Worm (Caenorhabditis elegans): Measurements from ENCODE around the gene tpp-2.

DNA sequence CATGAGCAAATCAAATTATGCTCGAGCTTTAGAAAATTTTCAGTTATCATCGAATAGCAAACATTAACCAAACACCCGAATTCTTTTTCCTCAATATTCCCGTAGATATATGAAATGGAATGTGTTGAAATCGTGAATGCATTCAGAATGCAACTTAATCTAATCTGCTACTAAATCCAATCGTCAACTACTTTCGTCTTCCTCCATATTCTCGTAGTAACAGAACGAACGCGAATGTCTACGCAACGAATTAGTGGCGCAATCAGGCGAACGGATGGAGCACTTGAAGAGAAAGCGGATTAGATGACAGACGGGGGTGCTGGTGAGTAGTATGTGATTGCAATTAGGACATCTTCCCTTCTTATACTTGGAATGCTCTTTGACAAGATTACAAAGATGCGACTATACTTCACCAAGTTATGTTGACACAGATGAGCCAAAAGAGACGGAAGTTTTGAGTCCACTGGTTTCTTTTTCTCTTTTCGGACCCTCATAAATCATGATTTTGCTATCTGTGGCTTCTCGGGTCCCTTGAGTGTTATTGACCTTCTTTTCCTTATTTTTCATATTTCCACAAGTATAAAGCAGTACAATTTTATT is 16.5 kb upstream of the tpp-2 start:
- TF ChIP-seq Y56A3A.18 (GFP tag; IDR thresholded peaks at IDR 0.05) = no peak
- TF ChIP-seq ccch-3 (GFP tag; optimal IDR thresholded peaks at IDR 0.05) = no peak
- TF ChIP-seq F49E8.2 (tag; optimal IDR thresholded peaks at IDR 0.05; ENCODE audit: insufficient read depth) = no peak
- no peak for TF ChIP-seq C06A6.2 (GFP tag; conservative IDR thresholded peaks at IDR 0.05)
- no peak for TF ChIP-seq B0336.3 (GFP tag; IDR thresholded peaks at IDR 0.05)
- no peak for TF ChIP-seq unc-62 (GFP tag; optimal IDR thresholded peaks at IDR 0.05)
- TF ChIP-seq lsy-27 (tag; optimal IDR thresholded peaks at IDR 0.05; ENCODE audit: borderline replicate concordance, insufficient read depth) = no peak
